Fruit fly (Drosophila melanogaster): ENCODE results near the gene CG14323.

CG14323 gene

DNA sequence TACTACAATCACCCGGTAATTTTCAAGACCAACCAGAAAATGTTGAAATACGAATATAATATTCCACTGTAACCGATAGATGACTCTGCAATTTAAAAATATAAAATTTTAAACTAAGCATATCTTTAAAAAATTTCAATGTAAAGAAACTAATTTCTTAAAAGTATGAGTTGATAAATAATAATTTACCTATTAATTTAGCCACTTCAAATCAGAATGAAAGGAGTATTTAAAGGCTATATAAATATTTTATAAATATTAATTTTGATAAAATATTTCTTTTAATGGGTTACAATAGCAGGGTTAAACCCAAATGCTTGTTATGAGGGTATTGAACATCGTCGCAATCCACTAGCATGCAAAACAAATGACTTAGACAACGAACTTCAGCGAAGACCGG lies 10.1 kb downstream of the CG14323 start:
- no peak for TF ChIP-seq pad (GFP tag; optimal IDR thresholded peaks at IDR 0.05)
- no peak for TF ChIP-seq CG11617 (GFP tag; optimal IDR thresholded peaks at IDR 0.05)
- no peak for TF ChIP-seq bab1 (GFP tag; optimal IDR thresholded peaks at IDR 0.05)
- TF ChIP-seq ovo (GFP tag; optimal IDR thresholded peaks at IDR 0.05): no peak
- no peak for TF ChIP-seq tj (GFP tag; optimal IDR thresholded peaks at IDR 0.05)
- no peak for TF ChIP-seq Clk (GFP tag; optimal IDR thresholded peaks at IDR 0.05)
- no peak for TF ChIP-seq Mnt (GFP tag; optimal IDR thresholded peaks at IDR 0.05)
- TF ChIP-seq kay (GFP tag; ENCODE audit: borderline replicate concordance): no peak
- TF ChIP-seq CG33017 (tag; optimal IDR thresholded peaks at IDR 0.05): no peak
- TF ChIP-seq CG1620 (GFP tag; optimal IDR thresholded peaks at IDR 0.05): no peak
- TF ChIP-seq cic (GFP tag; optimal IDR thresholded peaks at IDR 0.05): no peak
- no peak for TF ChIP-seq Crg-1 (GFP tag; optimal IDR thresholded peaks at IDR 0.05)
- no peak for TF ChIP-seq toe (GFP tag; optimal IDR thresholded peaks at IDR 0.05)
- TF ChIP-seq Hr96 (GFP tag; optimal IDR thresholded peaks at IDR 0.05): no peak

dm6 chr3R:17611411-17611810 lies 10.5 kb downstream of the CG14323 start, which contains the start of gene Edg91:
Gene Edg91 (minus strand): TSS chr3R:17611511.
- TF ChIP-seq toe (GFP tag; optimal IDR thresholded peaks at IDR 0.05): no peak
- TF ChIP-seq CG7045 (GFP tag; optimal IDR thresholded peaks at IDR 0.05): no peak
- no peak for TF ChIP-seq CG14711 (tag; optimal IDR thresholded peaks at IDR 0.05)
- no peak for TF ChIP-seq CG1620 (GFP tag; optimal IDR thresholded peaks at IDR 0.05)
- no peak for TF ChIP-seq pad (GFP tag; optimal IDR thresholded peaks at IDR 0.05)
- TF ChIP-seq tj (GFP tag; optimal IDR thresholded peaks at IDR 0.05): no peak
- TF ChIP-seq cnc (optimal IDR thresholded peaks at IDR 0.05): no peak
- TF ChIP-seq CG5204 (GFP tag; optimal IDR thresholded peaks at IDR 0.05): no peak
- no peak for TF ChIP-seq Mnt (GFP tag; optimal IDR thresholded peaks at IDR 0.05)
- no peak for TF ChIP-seq bab1 (GFP tag; optimal IDR thresholded peaks at IDR 0.05)
- TF ChIP-seq CG11617 (GFP tag; optimal IDR thresholded peaks at IDR 0.05): no peak
- TF ChIP-seq CG33017 (tag; optimal IDR thresholded peaks at IDR 0.05): no peak
- TF ChIP-seq cic (GFP tag; optimal IDR thresholded peaks at IDR 0.05): no peak
- TF ChIP-seq Clk (GFP tag; optimal IDR thresholded peaks at IDR 0.05): no peak
- no peak for TF ChIP-seq CG7101 (tag; optimal IDR thresholded peaks at IDR 0.05)
- TF ChIP-seq Hr96 (GFP tag; optimal IDR thresholded peaks at IDR 0.05): no peak
- no peak for TF ChIP-seq kay (GFP tag; ENCODE audit: borderline replicate concordance)
- TF ChIP-seq Crg-1 (GFP tag; optimal IDR thresholded peaks at IDR 0.05): no peak
- TF ChIP-seq CG12768 (GFP tag; optimal IDR thresholded peaks at IDR 0.05): no peak

- no peak for TF ChIP-seq CG5204 (GFP tag; optimal IDR thresholded peaks at IDR 0.05)
These were observed 12.9 kb downstream of the CG14323 start, which contains the start of gene CG14329 for dm6 chr3R:17609059-17609458. Gene CG14329 (plus strand): TSS chr3R:17609359.

- TF ChIP-seq ovo (GFP tag; optimal IDR thresholded peaks at IDR 0.05) (peak; percentile 71), CG7101 (tag; optimal IDR thresholded peaks at IDR 0.05) (no peak), CG11617 (GFP tag; optimal IDR thresholded peaks at IDR 0.05) (no peak)
These were observed 16.0 kb downstream of the CG14323 start, which contains the start of gene sll for dm6 chr3R:17605872-17606271. Gene sll (plus strand): TSS chr3R:17606106.

dm6 chr3R:17604880-17605667 lies 16.8 kb downstream of the CG14323 start:
- peak; percentile 21 for TF ChIP-seq CG12768 (GFP tag; optimal IDR thresholded peaks at IDR 0.05)
- peak; percentile 29 for TF ChIP-seq CG7045 (GFP tag; optimal IDR thresholded peaks at IDR 0.05)
- no peak for TF ChIP-seq Crg-1 (GFP tag; optimal IDR thresholded peaks at IDR 0.05)
- peak; percentile 5 for TF ChIP-seq pad (GFP tag; optimal IDR thresholded peaks at IDR 0.05)
- peak; percentile 55 for TF ChIP-seq CG5204 (GFP tag; optimal IDR thresholded peaks at IDR 0.05)
- TF ChIP-seq CG11617 (GFP tag; optimal IDR thresholded peaks at IDR 0.05): no peak
- TF ChIP-seq Hr96 (GFP tag; optimal IDR thresholded peaks at IDR 0.05): peak; percentile 16
- TF ChIP-seq Mnt (GFP tag; optimal IDR thresholded peaks at IDR 0.05): peak; percentile 38
- TF ChIP-seq CG33017 (tag; optimal IDR thresholded peaks at IDR 0.05): peak; percentile 29

DNA sequence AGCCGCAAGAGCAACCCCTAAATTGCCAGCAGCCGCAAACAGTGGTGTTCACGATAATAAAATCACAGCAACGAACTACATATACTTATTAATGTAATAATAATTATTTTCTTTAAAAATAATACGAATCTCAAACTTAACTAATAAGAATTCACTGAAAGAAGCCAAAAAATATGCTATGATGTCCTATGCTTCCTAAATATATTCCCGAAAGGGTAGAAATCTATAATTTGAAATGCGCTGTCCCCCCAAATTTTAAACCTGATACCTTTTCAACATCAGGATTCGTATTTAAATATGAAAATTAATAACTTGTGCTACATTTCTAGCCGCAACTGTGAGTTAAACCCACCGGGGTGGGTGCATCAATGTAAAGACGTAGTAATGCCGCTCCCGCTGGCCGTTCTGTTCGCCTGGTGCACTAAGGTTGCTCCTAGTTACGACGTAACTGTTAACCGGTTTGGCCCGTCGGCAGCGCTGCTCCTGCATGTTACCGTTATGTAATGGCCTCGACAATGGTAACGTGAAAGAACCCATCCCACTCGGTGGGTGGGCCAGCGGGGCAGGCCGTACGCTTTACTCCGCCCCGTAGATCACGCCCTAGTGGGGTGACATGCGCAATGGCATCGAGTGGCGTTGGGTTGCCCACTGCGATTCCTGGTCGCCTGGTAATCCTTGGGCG lies 17.6 kb downstream of the CG14323 start:
- peak; percentile 44 for TF ChIP-seq toe (GFP tag; optimal IDR thresholded peaks at IDR 0.05)
- no peak for TF ChIP-seq ovo (GFP tag; optimal IDR thresholded peaks at IDR 0.05)
- no peak for TF ChIP-seq Crg-1 (GFP tag; optimal IDR thresholded peaks at IDR 0.05)
- no peak for TF ChIP-seq cnc (optimal IDR thresholded peaks at IDR 0.05)
- TF ChIP-seq CG11617 (GFP tag; optimal IDR thresholded peaks at IDR 0.05): peak; percentile 38
- no peak for TF ChIP-seq cic (GFP tag; optimal IDR thresholded peaks at IDR 0.05)
- TF ChIP-seq Clk (GFP tag; optimal IDR thresholded peaks at IDR 0.05): peak; percentile 13
- TF ChIP-seq tj (GFP tag; optimal IDR thresholded peaks at IDR 0.05): no peak
- TF ChIP-seq bab1 (GFP tag; optimal IDR thresholded peaks at IDR 0.05): no peak
- TF ChIP-seq kay (GFP tag; ENCODE audit: borderline replicate concordance): no peak
- peak; percentile 79 for TF ChIP-seq CG7045 (GFP tag; optimal IDR thresholded peaks at IDR 0.05)
- no peak for TF ChIP-seq pad (GFP tag; optimal IDR thresholded peaks at IDR 0.05)
- TF ChIP-seq CG7101 (tag; optimal IDR thresholded peaks at IDR 0.05): peak; percentile 61
- TF ChIP-seq Hr96 (GFP tag; optimal IDR thresholded peaks at IDR 0.05): peak; percentile 6
- no peak for TF ChIP-seq Mnt (GFP tag; optimal IDR thresholded peaks at IDR 0.05)
- peak; percentile 69 for TF ChIP-seq CG12768 (GFP tag; optimal IDR thresholded peaks at IDR 0.05)
- TF ChIP-seq CG33017 (tag; optimal IDR thresholded peaks at IDR 0.05): peak; percentile 75
- TF ChIP-seq CG1620 (GFP tag; optimal IDR thresholded peaks at IDR 0.05): no peak
- peak; percentile 54 for TF ChIP-seq CG5204 (GFP tag; optimal IDR thresholded peaks at IDR 0.05)
- TF ChIP-seq CG14711 (tag; optimal IDR thresholded peaks at IDR 0.05): peak; percentile 50

All from whole organism, adult.